Worm (Caenorhabditis elegans) whole organism, L4 larva: Measurements from ENCODE around the gene K08D8.4.

Source experiments
- F44E2.7 ChIP-seq: fragments of 200-800 bp; sonication (Bioruptor generic); IDR thresholded peaks from 2 replicates; pipeline ENCODE4 v2.1.2; 2022; ENCODE audit warnings: missing genetic modification characterization, missing compliant biosample characterization
- F49E8.2 ChIP-seq: sonication (generic microtip); optimal IDR thresholded peaks from 2 replicates; lab custom pipeline; 2016; ENCODE audit warnings: missing compliant biosample characterization, mild to moderate bottlenecking, missing genetic modification characterization, borderline replicate concordance
- R02D3.7 ChIP-seq: fragments of 150-350 bp; sonication (generic microtip); optimal IDR thresholded peaks from 3 replicates; lab custom pipeline; 2014; ENCODE audit warnings: missing biosample characterization, missing genetic modification characterization
- T26A8.4 ChIP-seq: fragments of 200-800 bp; sonication (Bioruptor generic); IDR thresholded peaks from 2 replicates; pipeline ENCODE4 v1.3.6; 2022; ENCODE audit warnings: missing genetic modification characterization, missing compliant biosample characterization
- Y105C5A.15 ChIP-seq: fragments of 200-800 bp; sonication (Bioruptor generic); IDR thresholded peaks from 2 replicates; pipeline ENCODE4 v1.3.6; 2022; ENCODE audit warnings: missing genetic modification characterization, missing compliant biosample characterization
- Y48G9A.11 ChIP-seq: fragments of 200-800 bp; sonication (Bioruptor generic); IDR thresholded peaks from 2 replicates; pipeline ENCODE4 v1.3.6; 2022; ENCODE audit warnings: missing genetic modification reagents, missing genetic modification characterization, missing compliant biosample characterization
- Y75B8A.6 ChIP-seq: fragments of 200-800 bp; sonication (Bioruptor generic); IDR thresholded peaks from 2 replicates; pipeline ENCODE4 v1.3.6; 2022; ENCODE audit warnings: missing genetic modification reagents, missing genetic modification characterization, missing compliant biosample characterization
- ZK546.5 ChIP-seq, 2 experiments: sonication (generic microtip); optimal IDR thresholded peaks; 2 replicates each; lab custom pipeline; 2017; ENCODE audit warnings: missing biosample characterization in 2 of 2, missing genetic modification characterization in 2 of 2
- aly-2 ChIP-seq: sonication (generic microtip); optimal IDR thresholded peaks from 2 replicates; lab custom pipeline; 2018; ENCODE audit warnings: missing biosample characterization, missing genetic modification characterization
- ama-1 ChIP-seq: fragments of 150-350 bp; optimal IDR thresholded peaks from 2 replicates; lab custom pipeline; 2014; ENCODE audit warnings: inconsistent platforms, mixed read lengths
- arid-1 ChIP-seq: fragments of 200-800 bp; sonication (Bioruptor generic); conservative IDR thresholded peaks from 2 replicates; pipeline ENCODE4 v1.3.6; 2022; ENCODE audit warnings: missing genetic modification reagents, missing genetic modification characterization, missing compliant biosample characterization
- attf-4 ChIP-seq: sonication (generic microtip); optimal IDR thresholded peaks from 3 replicates; lab custom pipeline; 2017; ENCODE audit warnings: missing biosample characterization, missing genetic modification characterization
- ceh-20 ChIP-seq: fragments of 200-800 bp; sonication (Bioruptor generic); IDR thresholded peaks from 2 replicates; pipeline ENCODE4 v1.3.6; 2022; ENCODE audit warnings: missing genetic modification reagents, missing genetic modification characterization, missing compliant biosample characterization
- ceh-44 ChIP-seq: fragments of 200-800 bp; sonication (Bioruptor generic); IDR thresholded peaks from 2 replicates; pipeline ENCODE4 v1.3.6; 2022; ENCODE audit warnings: missing genetic modification reagents, missing genetic modification characterization, missing compliant biosample characterization
- daf-16 ChIP-seq, 3 experiments: sonication (generic microtip); optimal IDR thresholded peaks; 2 replicates each; lab custom pipeline; 2016 to 2017; ENCODE audit warnings: missing genetic modification characterization in 3 of 3, missing genetic modification reagents in 3 of 3, mild to moderate bottlenecking in 2 of 3, missing compliant biosample characterization in 2 of 3, missing biosample characterization in 1 of 3, moderate library complexity in 1 of 3
- daf-19 ChIP-seq: fragments of 200-800 bp; sonication (Bioruptor generic); conservative IDR thresholded peaks from 2 replicates; pipeline ENCODE4 v1.3.6; 2022; ENCODE audit warnings: missing genetic modification characterization, missing compliant biosample characterization
- dmd-6 ChIP-seq: fragments of 200-800 bp; sonication (Bioruptor generic); IDR thresholded peaks from 2 replicates; pipeline ENCODE4 v1.3.6; 2022; ENCODE audit warnings: missing genetic modification reagents, missing genetic modification characterization, missing compliant biosample characterization
- dmd-8 ChIP-seq: fragments of 200-800 bp; sonication (Bioruptor generic); IDR thresholded peaks from 2 replicates; pipeline ENCODE4 v1.3.6; 2022; ENCODE audit warnings: missing genetic modification characterization, missing compliant biosample characterization
- dve-1 ChIP-seq: sonication (generic microtip); optimal IDR thresholded peaks from 2 replicates; lab custom pipeline; 2017; ENCODE audit warnings: antibody characterized with exemption, mild to moderate bottlenecking, missing genetic modification characterization, missing compliant biosample characterization; ENCODE audit not compliant: insufficient read depth
- egl-43 ChIP-seq: fragments of 200-800 bp; sonication (Bioruptor generic); IDR thresholded peaks from 2 replicates; pipeline ENCODE4 v1.3.6; 2022; ENCODE audit warnings: missing genetic modification reagents, missing genetic modification characterization, missing compliant biosample characterization
- fkh-10 ChIP-seq: fragments of 150-350 bp; optimal IDR thresholded peaks from 2 replicates; lab custom pipeline; 2014; ENCODE audit warnings: missing biosample characterization, missing genetic modification reagents, missing genetic modification characterization
- hif-1 ChIP-seq, 2 experiments: sonication (generic microtip); optimal IDR thresholded peaks; 2 replicates each; lab custom pipeline; 2016 to 2017; ENCODE audit warnings: missing compliant biosample characterization in 2 of 2, missing genetic modification characterization in 2 of 2, missing genetic modification reagents in 2 of 2, missing genotype in 2 of 2, mild to moderate bottlenecking in 1 of 2
- hlh-11 ChIP-seq: fragments of 200-800 bp; sonication (Bioruptor generic); optimal IDR thresholded peaks from 2 replicates; lab custom pipeline; 2018; ENCODE audit warnings: mild to moderate bottlenecking, missing genetic modification characterization, missing compliant biosample characterization
- hmg-1.1 ChIP-seq: fragments of 200-800 bp; sonication (Bioruptor generic); IDR thresholded peaks from 2 replicates; pipeline ENCODE4 v1.3.6; 2022; ENCODE audit warnings: missing genetic modification reagents, missing genetic modification characterization, missing compliant biosample characterization
- lin-39 ChIP-seq: fragments of 150-350 bp; optimal IDR thresholded peaks from 2 replicates; lab custom pipeline; 2014; ENCODE audit warnings: missing biosample characterization, missing genetic modification reagents, missing genetic modification characterization
- lir-3 ChIP-seq: sonication (generic microtip); optimal IDR thresholded peaks from 2 replicates; lab custom pipeline; 2016; ENCODE audit warnings: mild to moderate bottlenecking, missing genetic modification characterization, missing compliant biosample characterization
- lsy-2 ChIP-seq, 2 experiments: fragments of 150-350 bp in 1 of 2; sonication (generic microtip) in 1 of 2; optimal IDR thresholded peaks; 2 replicates each; lab custom pipeline; 2014 to 2017; ENCODE audit warnings: missing biosample characterization in 2 of 2, missing genetic modification characterization in 2 of 2
- madf-5 ChIP-seq, 2 experiments: fragments of 200-800 bp; sonication (Bioruptor generic); IDR thresholded peaks; 2 replicates each; pipeline ENCODE4 v1.3.6; 2022; ENCODE audit warnings: missing compliant biosample characterization in 2 of 2, missing genetic modification characterization in 2 of 2
- mdl-1 ChIP-seq, 2 experiments: fragments of 150-350 bp in 1 of 2; sonication (generic microtip) in 1 of 2; optimal IDR thresholded peaks; 2 replicates each; lab custom pipeline; 2014 to 2017; ENCODE audit warnings: missing biosample characterization in 2 of 2, missing genetic modification characterization in 2 of 2
- mdt-29 ChIP-seq: fragments of 200-800 bp; sonication (Bioruptor generic); IDR thresholded peaks from 2 replicates; pipeline ENCODE4 v1.3.6; 2022; ENCODE audit warnings: missing genetic modification reagents, missing genetic modification characterization, missing compliant biosample characterization
- mep-1 ChIP-seq: fragments of 150-350 bp; sonication (generic microtip); optimal IDR thresholded peaks from 3 replicates; lab custom pipeline; 2014; ENCODE audit warnings: missing biosample characterization, missing genetic modification characterization
- mxl-3 ChIP-seq: fragments of 200-800 bp; sonication (Bioruptor generic); optimal IDR thresholded peaks from 2 replicates; lab custom pipeline; 2018; ENCODE audit warnings: mild to moderate bottlenecking, missing genetic modification characterization, missing compliant biosample characterization
- nhr-10 ChIP-seq: fragments of 150-350 bp; optimal IDR thresholded peaks from 2 replicates; lab custom pipeline; 2014; ENCODE audit warnings: missing biosample characterization, missing genetic modification characterization
- nhr-25 ChIP-seq: sonication (generic microtip); optimal IDR thresholded peaks from 2 replicates; lab custom pipeline; 2017; ENCODE audit warnings: missing genetic modification characterization, mild to moderate bottlenecking, missing compliant biosample characterization, antibody characterized with exemption, moderate library complexity, borderline replicate concordance; ENCODE audit not compliant: insufficient read depth
- nhr-28 ChIP-seq: fragments of 150-350 bp; optimal IDR thresholded peaks from 2 replicates; lab custom pipeline; 2014; ENCODE audit warnings: missing biosample characterization, missing genetic modification characterization
- pqm-1 ChIP-seq: sonication (generic microtip); optimal IDR thresholded peaks from 2 replicates; lab custom pipeline; 2017; ENCODE audit warnings: missing biosample characterization, missing genetic modification characterization
- skn-1 ChIP-seq: fragments of 150-350 bp; optimal IDR thresholded peaks from 2 replicates; lab custom pipeline; 2014; ENCODE audit warnings: missing biosample characterization, missing genetic modification characterization
- snpc-1.2 ChIP-seq: fragments of 200-800 bp; sonication (Bioruptor generic); IDR thresholded peaks from 2 replicates; pipeline ENCODE4 v1.3.6; 2022; ENCODE audit warnings: missing genetic modification reagents, missing genetic modification characterization, missing compliant biosample characterization
- snpc-4 ChIP-seq: fragments of 150-350 bp; optimal IDR thresholded peaks from 2 replicates; lab custom pipeline; 2014; ENCODE audit warnings: missing biosample characterization, missing genetic modification characterization
- spr-1 ChIP-seq: sonication (generic microtip); optimal IDR thresholded peaks from 2 replicates; lab custom pipeline; 2016; ENCODE audit warnings: mild to moderate bottlenecking, missing genetic modification characterization, missing compliant biosample characterization
- tag-97 ChIP-seq: fragments of 200-800 bp; sonication (Bioruptor generic); IDR thresholded peaks from 2 replicates; pipeline ENCODE4 v1.3.6; 2022; ENCODE audit warnings: missing genetic modification characterization, missing compliant biosample characterization
- unc-130 ChIP-seq: sonication (generic microtip); optimal IDR thresholded peaks from 2 replicates; lab custom pipeline; 2016; ENCODE audit warnings: missing genetic modification reagents, missing genetic modification characterization, missing compliant biosample characterization
- zag-1 ChIP-seq: fragments of 150-350 bp; optimal IDR thresholded peaks from 2 replicates; lab custom pipeline; 2014; ENCODE audit warnings: missing biosample characterization, missing genetic modification characterization
- zfp-3 ChIP-seq: fragments of 200-800 bp; sonication (Bioruptor generic); conservative IDR thresholded peaks from 2 replicates; pipeline ENCODE4 v1.3.6; 2022; ENCODE audit warnings: missing genetic modification reagents, missing genetic modification characterization, missing compliant biosample characterization

Gene K08D8.4

ce11 chrIV:12909871-12910270 lies at the start of gene K08D8.4:
K08D8.4 (minus strand) TSS chrIV:12909998.
- TF ChIP-seq pqm-1 (tag; lab: Kevin White, UChicago) (peak; percentile 70), dve-1 (peak; percentile 15), fkh-10 (GFP tag; lab: Kevin White, UChicago) (no peak), dmd-6 (GFP tag; lab: Robert Waterston, UW) (peak; percentile 78), hlh-11 (tag; lab: Kevin White, UChicago) (peak; percentile 22), nhr-28 (tag; lab: Kevin White, UChicago) (peak; percentile 32), snpc-4 (no peak), F49E8.2 (tag; lab: Kevin White, UChicago) (no peak), egl-43 (GFP tag; lab: Robert Waterston, UW) (no peak), ceh-20 (GFP tag; lab: Robert Waterston, UW) (no peak), daf-16 (GFP tag; optimal IDR thresholded peaks at IDR 0.05; lab: Kevin White, UChicago) (no peak), daf-16 (tag; optimal IDR thresholded peaks at IDR 0.05; lab: Kevin White, UChicago) (peak; percentile 16), unc-130 (no peak), ZK546.5 (tag; optimal IDR thresholded peaks at IDR 0.05; lab: Kevin White, UChicago) (no peak), madf-5 (GFP tag; IDR thresholded peaks at IDR 0.05; lab: Robert Waterston, UW) (no peak)

- TF ChIP-seq zfp-3 (GFP tag; lab: Robert Waterston, UW) (no peak), snpc-1.2 (GFP tag; lab: Robert Waterston, UW) (no peak), Y105C5A.15 (GFP tag; lab: Robert Waterston, UW) (no peak)
- TF ChIP-seq, all 104 proteins: peak for 0
These were observed 47.9 kb upstream of the K08D8.4 start, which contains the start of gene F55G11.6 for ce11 chrIV:12957730-12958129. F55G11.6 (plus strand) TSS chrIV:12958030.

- no peak for TF ChIP-seq lin-39 (tag; lab: Kevin White, UChicago)
- no peak for TF ChIP-seq R02D3.7 (tag; lab: Kevin White, UChicago)
- TF ChIP-seq Y75B8A.6 (GFP tag; lab: Robert Waterston, UW): no peak
- no peak for TF ChIP-seq mdt-29 (GFP tag; lab: Robert Waterston, UW)
- no peak for TF ChIP-seq aly-2 (tag; lab: Kevin White, UChicago)
- TF ChIP-seq ceh-44 (GFP tag; lab: Robert Waterston, UW): no peak
- no peak for TF ChIP-seq Y48G9A.11 (GFP tag; lab: Robert Waterston, UW)
- no peak for TF ChIP-seq nhr-25 (tag; lab: Kevin White, UChicago)
- TF ChIP-seq spr-1: no peak
- no peak for TF ChIP-seq daf-19
- TF ChIP-seq ZK546.5 (tag; optimal IDR thresholded peaks at IDR 0.05; lab: Kevin White, UChicago): no peak
- no peak for TF ChIP-seq hmg-1.1
- no peak for TF ChIP-seq mxl-3
These were observed 38.7 kb upstream of the K08D8.4 start, which contains the start of gene F55G11.10 for ce11 chrIV:12948470-12948869. F55G11.10 (plus strand) TSS chrIV:12948770.

ce11 chrIV:12946488-12946887 lies 36.7 kb upstream of the K08D8.4 start, which contains the start of gene F55G11.1:
F55G11.1 (minus strand) TSS chrIV:12946588.
- TF ChIP-seq mep-1 (tag; lab: Kevin White, UChicago): no peak

- TF ChIP-seq nhr-25 (tag; lab: Kevin White, UChicago) (no peak), tag-97 (GFP tag; lab: Robert Waterston, UW) (no peak), mdl-1 (tag; optimal IDR thresholded peaks at IDR 0.05; lab: Kevin White, UChicago) (no peak), F44E2.7 (GFP tag; lab: Robert Waterston, UW) (no peak), pqm-1 (tag; lab: Kevin White, UChicago) (no peak), arid-1 (no peak), lir-3 (tag; lab: Kevin White, UChicago) (no peak), attf-4 (no peak), lsy-2 (tag; optimal IDR thresholded peaks at IDR 0.05; lab: Kevin White, UChicago) (no peak), skn-1 (tag; lab: Kevin White, UChicago) (no peak), hif-1 (tag; optimal IDR thresholded peaks at IDR 0.05; lab: Kevin White, UChicago) (no peak), nhr-10 (no peak), ama-1 (no peak), T26A8.4 (GFP tag; lab: Robert Waterston, UW) (no peak), zag-1 (tag; lab: Kevin White, UChicago) (no peak), dve-1 (no peak), spr-1 (no peak), dmd-8 (GFP tag; lab: Robert Waterston, UW) (no peak)
These were observed 32.8 kb upstream of the K08D8.4 start, which contains the start of gene dct-19 for ce11 chrIV:12942633-12943032. dct-19 (plus strand) TSS chrIV:12942933.
